Fruit fly (Drosophila melanogaster) whole organism, embryonic: ENCODE results near the gene CG46309.

Source experiments
- Blimp-1 ChIP-seq: fragments of 200-800 bp; sonication (Bioruptor generic); optimal IDR thresholded peaks from 3 replicates; lab custom pipeline; 2018; ENCODE audit warnings: missing biosample characterization, missing genetic modification characterization, mild to moderate bottlenecking, moderate library complexity, missing genetic modification reagents
- BtbVII ChIP-seq: fragments of 200-800 bp; sonication (Bioruptor generic); optimal IDR thresholded peaks from 3 replicates; lab custom pipeline; 2017; ENCODE audit warnings: missing biosample characterization, mild to moderate bottlenecking, missing genetic modification characterization
- CG10366 ChIP-seq: fragments of 200-800 bp; sonication (Bioruptor generic); IDR thresholded peaks from 2 replicates; pipeline ENCODE4 v1.3.6; 2022; ENCODE audit warnings: missing biosample characterization, missing genetic modification characterization
- CG11456 ChIP-seq: fragments of 200-800 bp; sonication (Bioruptor generic); IDR thresholded peaks from 3 replicates; pipeline ENCODE4 v1.3.6; 2022; ENCODE audit warnings: missing biosample characterization, missing genetic modification characterization
- CG11696 ChIP-seq: fragments of 200-800 bp; sonication (Bioruptor generic); IDR thresholded peaks from 2 replicates; pipeline ENCODE4 v1.3.6; 2022; ENCODE audit warnings: missing biosample characterization, missing genetic modification characterization
- CG11723 ChIP-seq: fragments of 200-800 bp; sonication (Bioruptor generic); optimal IDR thresholded peaks from 2 replicates; lab custom pipeline; 2017; ENCODE audit warnings: missing biosample characterization, mild to moderate bottlenecking, missing genetic modification characterization
- CG12219 ChIP-seq: fragments of 200-800 bp; sonication (Bioruptor generic); optimal IDR thresholded peaks from 3 replicates; lab custom pipeline; 2018; ENCODE audit warnings: missing biosample characterization, mild to moderate bottlenecking, missing genetic modification characterization
- CG12659 ChIP-seq: fragments of 200-800 bp; sonication (Bioruptor generic); optimal IDR thresholded peaks from 3 replicates; lab custom pipeline; 2017; ENCODE audit warnings: mild to moderate bottlenecking, missing biosample characterization, missing genetic modification reagents, missing genetic modification characterization
- CG1529 ChIP-seq: fragments of 200-800 bp; sonication (Bioruptor generic); optimal IDR thresholded peaks from 3 replicates; lab custom pipeline; 2018; ENCODE audit warnings: missing biosample characterization, missing genetic modification characterization
- CG16815 ChIP-seq: fragments of 200-800 bp; sonication (Bioruptor generic); optimal IDR thresholded peaks from 3 replicates; lab custom pipeline; 2017; ENCODE audit warnings: missing biosample characterization, mild to moderate bottlenecking, missing genetic modification characterization
- CG30020 ChIP-seq: fragments of 200-800 bp; optimal IDR thresholded peaks from 2 replicates; lab custom pipeline; 2019; ENCODE audit warnings: missing biosample characterization, mild to moderate bottlenecking, missing genetic modification characterization, moderate library complexity
- CG3163 ChIP-seq: fragments of 200-800 bp; sonication (Bioruptor generic); optimal IDR thresholded peaks from 3 replicates; lab custom pipeline; 2016; ENCODE audit warnings: missing biosample characterization, missing genetic modification characterization
- CG33213 ChIP-seq: fragments of 200-800 bp; sonication (Bioruptor generic); optimal IDR thresholded peaks from 3 replicates; lab custom pipeline; 2016; ENCODE audit warnings: missing biosample characterization, missing genetic modification characterization
- CG34422 ChIP-seq: fragments of 200-800 bp; sonication (Bioruptor generic); IDR thresholded peaks from 3 replicates; pipeline ENCODE4 v1.3.6; 2022; ENCODE audit warnings: missing biosample characterization, missing genetic modification characterization
- CG4328 ChIP-seq: fragments of 200-800 bp; sonication (Bioruptor generic); optimal IDR thresholded peaks from 3 replicates; lab custom pipeline; 2017; ENCODE audit warnings: missing biosample characterization, missing genetic modification reagents, missing genetic modification characterization
- CG6175 ChIP-seq: fragments of 200-800 bp; sonication (Bioruptor generic); IDR thresholded peaks from 3 replicates; pipeline ENCODE4 v1.3.6; 2022; ENCODE audit warnings: missing biosample characterization, missing genetic modification characterization
- CG6689 ChIP-seq: fragments of 200-800 bp; sonication (Bioruptor generic); IDR thresholded peaks from 2 replicates; pipeline ENCODE4 v1.3.6; 2022; ENCODE audit warnings: missing biosample characterization, missing genetic modification characterization
- CG7271 ChIP-seq: fragments of 200-800 bp; sonication (Bioruptor generic); optimal IDR thresholded peaks from 2 replicates; lab custom pipeline; 2018; ENCODE audit warnings: missing biosample characterization, mild to moderate bottlenecking, missing genetic modification characterization, moderate library complexity
- CG8388 ChIP-seq: fragments of 200-800 bp; sonication (Bioruptor generic); optimal IDR thresholded peaks from 2 replicates; lab custom pipeline; 2019; ENCODE audit warnings: missing biosample characterization, mild to moderate bottlenecking, missing genetic modification characterization, moderate library complexity
- CG8924 ChIP-seq: fragments of 200-800 bp; optimal IDR thresholded peaks from 3 replicates; lab custom pipeline; 2019; ENCODE audit warnings: missing biosample characterization, mild to moderate bottlenecking, missing genetic modification characterization, moderate library complexity
- CG9797 ChIP-seq: fragments of 200-800 bp; sonication (Bioruptor generic); optimal IDR thresholded peaks from 3 replicates; lab custom pipeline; 2018; ENCODE audit warnings: missing biosample characterization, mild to moderate bottlenecking, missing genetic modification characterization
- CTCF ChIP-seq: fragments of 200-800 bp; sonication (Bioruptor generic); optimal IDR thresholded peaks from 2 replicates; lab custom pipeline; 2017; ENCODE audit warnings: missing biosample characterization, mild to moderate bottlenecking, missing genetic modification characterization, moderate library complexity
- D19B ChIP-seq: fragments of 200-800 bp; sonication (Bioruptor generic); optimal IDR thresholded peaks from 2 replicates; lab custom pipeline; 2017; ENCODE audit warnings: missing biosample characterization, mild to moderate bottlenecking, missing genetic modification characterization
- Dad ChIP-seq: fragments of 200-800 bp; sonication (Bioruptor generic); optimal IDR thresholded peaks from 3 replicates; lab custom pipeline; 2016; ENCODE audit warnings: missing biosample characterization, missing genetic modification characterization
- Dp ChIP-seq: fragments of 200-800 bp; sonication (Bioruptor generic); optimal IDR thresholded peaks from 2 replicates; lab custom pipeline; 2018; ENCODE audit warnings: missing biosample characterization, mild to moderate bottlenecking, missing genetic modification characterization, moderate library complexity
- Fer1 ChIP-seq: fragments of 200-800 bp; sonication (Bioruptor generic); optimal IDR thresholded peaks from 2 replicates; lab custom pipeline; 2017; ENCODE audit warnings: missing biosample characterization, mild to moderate bottlenecking, missing genetic modification characterization
- Gsc ChIP-seq: fragments of 200-800 bp; sonication (Bioruptor generic); IDR thresholded peaks from 2 replicates; pipeline ENCODE4 v1.3.6; 2022; ENCODE audit warnings: missing biosample characterization, missing genetic modification characterization
- HLH4C ChIP-seq: fragments of 200-800 bp; sonication (Bioruptor generic); IDR thresholded peaks from 3 replicates; pipeline ENCODE4 v1.3.6; 2022; ENCODE audit warnings: missing biosample characterization, missing genetic modification characterization; ENCODE audit not compliant: partially characterized antibody
- Hmx ChIP-seq: fragments of 200-800 bp; sonication (Bioruptor generic); optimal IDR thresholded peaks from 2 replicates; lab custom pipeline; 2016; ENCODE audit warnings: missing biosample characterization, missing genetic modification characterization
- Hr3 ChIP-seq: fragments of 200-800 bp; sonication (Bioruptor generic); optimal IDR thresholded peaks from 3 replicates; lab custom pipeline; 2016; ENCODE audit warnings: missing biosample characterization, missing genetic modification characterization
- Max ChIP-seq: fragments of 200-800 bp; sonication (Bioruptor generic); optimal IDR thresholded peaks from 2 replicates; lab custom pipeline; 2016; ENCODE audit warnings: missing biosample characterization, mild to moderate bottlenecking, missing genetic modification characterization
- NC2β ChIP-seq: fragments of 200-800 bp; sonication (Bioruptor generic); optimal IDR thresholded peaks from 2 replicates; lab custom pipeline; 2016; ENCODE audit warnings: missing biosample characterization, missing genetic modification characterization
- Nf-YC ChIP-seq: fragments of 200-800 bp; optimal IDR thresholded peaks from 3 replicates; lab custom pipeline; 2019; ENCODE audit warnings: missing biosample characterization, mild to moderate bottlenecking, missing genetic modification characterization, moderate library complexity
- TFAM ChIP-seq: fragments of 200-800 bp; sonication (Bioruptor generic); optimal IDR thresholded peaks from 2 replicates; lab custom pipeline; 2017; ENCODE audit warnings: missing biosample characterization, missing genetic modification characterization, inconsistent platforms
- YL-1 ChIP-seq: fragments of 200-800 bp; sonication (Bioruptor generic); optimal IDR thresholded peaks from 3 replicates; lab custom pipeline; 2017; ENCODE audit warnings: missing biosample characterization, mild to moderate bottlenecking, missing genetic modification characterization
- amos ChIP-seq: fragments of 200-800 bp; sonication (Bioruptor generic); IDR thresholded peaks from 2 replicates; pipeline ENCODE4 v1.3.6; 2022; ENCODE audit warnings: missing biosample characterization, missing genetic modification characterization; ENCODE audit not compliant: partially characterized antibody
- ara ChIP-seq: fragments of 200-800 bp; sonication (Bioruptor generic); IDR thresholded peaks from 2 replicates; pipeline ENCODE4 v1.3.6; 2022; ENCODE audit warnings: missing biosample characterization, missing genetic modification characterization
- ase ChIP-seq: fragments of 200-800 bp; sonication (Bioruptor generic); IDR thresholded peaks from 3 replicates; pipeline ENCODE4 v1.3.6; 2022; ENCODE audit warnings: missing biosample characterization, missing genetic modification characterization
- bcd ChIP-seq: fragments of 200-800 bp; sonication (Bioruptor generic); optimal IDR thresholded peaks from 2 replicates; lab custom pipeline; 2017; ENCODE audit warnings: missing biosample characterization, mild to moderate bottlenecking, missing genetic modification characterization
- btn ChIP-seq: fragments of 200-800 bp; sonication (Bioruptor generic); optimal IDR thresholded peaks from 2 replicates; lab custom pipeline; 2016; ENCODE audit warnings: missing biosample characterization, missing genetic modification characterization
- grn ChIP-seq: fragments of 200-800 bp; sonication (Bioruptor generic); optimal IDR thresholded peaks from 3 replicates; lab custom pipeline; 2017; ENCODE audit warnings: missing biosample characterization, missing genetic modification characterization
- otp ChIP-seq: fragments of 200-800 bp; sonication (Bioruptor generic); IDR thresholded peaks from 3 replicates; pipeline ENCODE4, ENCODE4 v1.3.6; 2022; ENCODE audit warnings: missing biosample characterization, missing genetic modification characterization
- prd ChIP-seq, 3 experiments: fragments of >200 bp in 2 of 3; fragments of 200-800 bp in 1 of 3; sonication (Bioruptor generic) in 1 of 3; optimal IDR thresholded peaks in 2 of 3; IDR thresholded peaks in 1 of 3; 2 replicates in 2 of 3; 3 replicates in 1 of 3; pipeline versions ENCODE4 v1.3.6 to Lab custom; 2017 to 2022; ENCODE audit warnings: missing biosample characterization in 1 of 3, missing genetic modification characterization in 1 of 3
- psq ChIP-seq: fragments of 200-800 bp; sonication (Bioruptor generic); optimal IDR thresholded peaks from 2 replicates; lab custom pipeline; 2017; ENCODE audit warnings: missing biosample characterization, missing genetic modification characterization
- schlank ChIP-seq: fragments of 200-800 bp; sonication (Bioruptor generic); optimal IDR thresholded peaks from 2 replicates; lab custom pipeline; 2018; ENCODE audit warnings: missing biosample characterization, mild to moderate bottlenecking, missing genetic modification characterization
- sima ChIP-seq: fragments of 200-800 bp; sonication (Bioruptor generic); optimal IDR thresholded peaks from 2 replicates; lab custom pipeline; 2016; ENCODE audit warnings: missing biosample characterization, missing genetic modification characterization
- slou ChIP-seq: fragments of 200-800 bp; sonication (Bioruptor generic); optimal IDR thresholded peaks from 3 replicates; lab custom pipeline; 2016; ENCODE audit warnings: missing biosample characterization, missing genetic modification characterization
- vvl ChIP-seq: fragments of 200-800 bp; sonication (Bioruptor generic); IDR thresholded peaks from 2 replicates; pipeline ENCODE4 v1.3.6; 2022; ENCODE audit warnings: missing biosample characterization, missing genetic modification characterization
- z ChIP-seq: fragments of 200-800 bp; sonication (Bioruptor generic); IDR thresholded peaks from 3 replicates; pipeline ENCODE4 v1.3.6; 2022; ENCODE audit warnings: missing biosample characterization, missing genetic modification characterization
- zf30C ChIP-seq: fragments of 200-800 bp; sonication (Bioruptor generic); optimal IDR thresholded peaks from 3 replicates; lab custom pipeline; 2018; ENCODE audit warnings: missing biosample characterization, mild to moderate bottlenecking, missing genetic modification characterization

The CG46309 gene

DNA sequence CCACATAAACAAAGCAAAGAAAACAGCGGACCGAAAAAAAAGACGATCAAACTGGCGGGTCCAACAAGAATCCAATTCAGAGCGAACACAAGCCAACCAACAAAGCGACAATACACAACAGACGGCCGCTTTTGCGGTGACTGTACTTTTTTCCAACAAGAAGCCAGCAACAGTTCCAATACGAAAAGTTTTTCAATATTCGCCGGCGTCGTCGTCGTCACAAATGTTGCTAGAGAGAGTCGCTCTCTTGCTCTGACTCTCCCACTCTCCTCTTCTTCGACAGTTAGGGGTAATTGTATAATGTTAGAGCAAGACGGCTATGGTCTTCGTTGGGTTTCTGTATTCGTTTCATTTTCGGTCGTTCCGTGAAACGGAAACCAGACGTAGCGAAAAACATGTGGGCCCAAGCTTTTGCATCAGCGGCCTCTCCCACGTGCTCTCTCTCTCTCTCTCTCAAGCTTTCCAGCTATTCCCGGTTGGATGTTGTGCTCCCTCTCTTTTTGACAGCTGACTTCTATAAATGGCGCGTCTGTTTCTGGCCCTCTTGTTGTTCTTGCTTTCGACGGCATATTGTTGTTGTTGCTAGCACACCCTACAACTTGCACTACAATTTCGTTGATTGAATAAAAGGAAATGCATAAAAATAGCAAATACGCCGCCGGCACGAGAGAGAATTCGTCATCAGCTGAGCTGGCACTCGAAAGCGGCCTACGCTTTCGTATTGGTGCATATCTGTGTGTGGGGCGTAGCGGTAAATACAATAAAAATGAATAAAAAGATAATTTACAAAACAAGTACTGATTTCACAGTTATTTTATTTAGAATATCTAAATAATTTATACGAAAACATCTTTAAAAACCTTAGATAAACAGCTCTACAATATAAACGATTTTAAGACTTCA, 17.9 kb upstream of the CG46309 start (continued):
- TF ChIP-seq amos (GFP tag; lab: Robert Waterston, UW): no peak
- peak; percentile 56 for TF ChIP-seq bcd
- no peak for TF ChIP-seq CG6175 (GFP tag; lab: Robert Waterston, UW)
- peak; percentile 36 for TF ChIP-seq Dad
- no peak for TF ChIP-seq z (GFP tag; lab: Robert Waterston, UW)
- no peak for TF ChIP-seq HLH4C (GFP tag; lab: Robert Waterston, UW)
- peak; percentile 77 for TF ChIP-seq CG11723 (GFP tag; lab: Kevin White, UChicago)
- TF ChIP-seq CTCF: peak; percentile 51
- peak; percentile 73 for TF ChIP-seq Nf-YC
- TF ChIP-seq CG6689: no peak
- peak; percentile 38 for TF ChIP-seq TFAM (GFP tag; lab: Kevin White, UChicago)
- peak; percentile 96 for TF ChIP-seq BtbVII (GFP tag; lab: Kevin White, UChicago)
- peak; percentile 71 for TF ChIP-seq CG1529 (GFP tag; lab: Kevin White, UChicago)
- no peak for TF ChIP-seq CG10366
- TF ChIP-seq prd (optimal IDR thresholded peaks at IDR 0.05; lab: Kevin White, UChicago): no peak
- no peak for TF ChIP-seq prd (GFP tag; IDR thresholded peaks at IDR 0.05; lab: Robert Waterston, UW)
- TF ChIP-seq Gsc (GFP tag; lab: Robert Waterston, UW): no peak
- peak; percentile 15 for TF ChIP-seq D19B
- TF ChIP-seq CG12219 (GFP tag; lab: Kevin White, UChicago): peak; percentile 85
- no peak for TF ChIP-seq CG16815
- TF ChIP-seq slou (GFP tag; lab: Kevin White, UChicago): no peak
- TF ChIP-seq Fer1 (GFP tag; lab: Kevin White, UChicago): peak; percentile 97
- TF ChIP-seq CG8924 (tag; lab: Kevin White, UChicago): peak; percentile 83
- TF ChIP-seq CG34422 (GFP tag; lab: Robert Waterston, UW): no peak
- peak; percentile 91 for TF ChIP-seq Max (GFP tag; lab: Kevin White, UChicago)
- TF ChIP-seq schlank (tag; lab: Kevin White, UChicago): peak; percentile 88
- no peak for TF ChIP-seq ara (GFP tag; lab: Robert Waterston, UW)
- TF ChIP-seq vvl (GFP tag; lab: Robert Waterston, UW): no peak
- TF ChIP-seq CG4328: peak; percentile 93
- TF ChIP-seq CG8388 (GFP tag; lab: Kevin White, UChicago): peak; percentile 66
- TF ChIP-seq Hr3 (GFP tag; lab: Kevin White, UChicago): no peak
- no peak for TF ChIP-seq otp (GFP tag; lab: Robert Waterston, UW)
- peak; percentile 63 for TF ChIP-seq NC2β (GFP tag; lab: Kevin White, UChicago)
- no peak for TF ChIP-seq CG11456 (GFP tag; lab: Robert Waterston, UW)
- TF ChIP-seq Blimp-1 (GFP tag; lab: Kevin White, UChicago): peak; percentile 5
- TF ChIP-seq grn (GFP tag; lab: Kevin White, UChicago): peak; percentile 38
- TF ChIP-seq CG3163 (GFP tag; lab: Kevin White, UChicago): peak; percentile 35
- TF ChIP-seq CG30020 (tag; lab: Kevin White, UChicago): peak; percentile 35
- no peak for TF ChIP-seq CG11696
- no peak for TF ChIP-seq Hmx (GFP tag; lab: Kevin White, UChicago)
- TF ChIP-seq btn (GFP tag; lab: Kevin White, UChicago): peak; percentile 48
- no peak for TF ChIP-seq sima (GFP tag; lab: Kevin White, UChicago)
- peak; percentile 83 for TF ChIP-seq CG12659 (GFP tag; lab: Kevin White, UChicago)
- TF ChIP-seq Dp (GFP tag; lab: Kevin White, UChicago): peak; percentile 24
- peak; percentile 22 for TF ChIP-seq CG33213 (GFP tag; lab: Kevin White, UChicago)
- TF ChIP-seq CG9797 (GFP tag; lab: Kevin White, UChicago): peak; percentile 26
- peak; percentile 58 for TF ChIP-seq zf30C (GFP tag; lab: Kevin White, UChicago)
- TF ChIP-seq psq: peak; percentile 16
- TF ChIP-seq YL-1 (GFP tag; lab: Kevin White, UChicago): peak; percentile 98
- TF ChIP-seq CG7271 (tag; lab: Kevin White, UChicago): peak; percentile 43
- no peak for TF ChIP-seq ase (GFP tag; lab: Robert Waterston, UW)
